Fruit fly (Drosophila melanogaster) whole organism, embryonic: Measurements from ENCODE around the gene Ns4.
A peak's percentile ranks its signal among the peaks of the same experiment; 100 is the strongest.

ENCODE experiments used
- Bdp1 ChIP-seq: fragments of 200-800 bp; sonication (Bioruptor generic); optimal IDR thresholded peaks from 3 replicates; lab custom pipeline; 2016; ENCODE audit warnings: missing biosample characterization, missing genetic modification characterization
- CG10147 ChIP-seq: fragments of 200-800 bp; sonication (Bioruptor generic); optimal IDR thresholded peaks from 2 replicates; lab custom pipeline; 2019; ENCODE audit warnings: missing biosample characterization, mild to moderate bottlenecking, missing genetic modification characterization, moderate library complexity
- CG11456 ChIP-seq: fragments of 200-800 bp; sonication (Bioruptor generic); IDR thresholded peaks from 3 replicates; pipeline ENCODE4 v1.3.6; 2022; ENCODE audit warnings: missing biosample characterization, missing genetic modification characterization
- CG11723 ChIP-seq: fragments of 200-800 bp; sonication (Bioruptor generic); optimal IDR thresholded peaks from 2 replicates; lab custom pipeline; 2017; ENCODE audit warnings: missing biosample characterization, mild to moderate bottlenecking, missing genetic modification characterization
- CG12104 ChIP-seq: fragments of 200-800 bp; sonication (Bioruptor generic); optimal IDR thresholded peaks from 3 replicates; lab custom pipeline; 2016; ENCODE audit warnings: missing biosample characterization, missing genetic modification characterization
- CG12744 ChIP-seq: fragments of 200-800 bp; sonication (Bioruptor generic); optimal IDR thresholded peaks from 2 replicates; lab custom pipeline; 2016; ENCODE audit warnings: missing biosample characterization, missing genetic modification characterization
- CG12942 ChIP-seq: fragments of 200-800 bp; sonication (Bioruptor generic); optimal IDR thresholded peaks from 3 replicates; lab custom pipeline; 2016; ENCODE audit warnings: missing biosample characterization, missing genetic modification characterization
- CG14014 ChIP-seq: fragments of 200-800 bp; sonication (Bioruptor generic); IDR thresholded peaks from 2 replicates; pipeline ENCODE4 v1.3.6; 2022; ENCODE audit warnings: missing biosample characterization, missing genetic modification characterization
- CG14441 ChIP-seq: fragments of 200-800 bp; sonication (Bioruptor generic); IDR thresholded peaks from 2 replicates; pipeline ENCODE4 v1.3.6; 2022; ENCODE audit warnings: missing biosample characterization, missing genetic modification characterization
- CG17186 ChIP-seq: fragments of 200-800 bp; sonication (Bioruptor generic); optimal IDR thresholded peaks from 3 replicates; lab custom pipeline; 2017; ENCODE audit warnings: missing biosample characterization, missing genetic modification reagents, missing genetic modification characterization
- CG17912 ChIP-seq: fragments of 200-800 bp; sonication (Bioruptor generic); optimal IDR thresholded peaks from 2 replicates; lab custom pipeline; 2018; ENCODE audit warnings: missing biosample characterization, mild to moderate bottlenecking, missing genetic modification characterization
- CG30403 ChIP-seq: fragments of 200-800 bp; sonication (Bioruptor generic); optimal IDR thresholded peaks from 3 replicates; lab custom pipeline; 2016; ENCODE audit warnings: missing biosample characterization, missing genetic modification characterization
- CG31388 ChIP-seq: fragments of 200-800 bp; sonication (Bioruptor generic); optimal IDR thresholded peaks from 2 replicates; lab custom pipeline; 2016; ENCODE audit warnings: missing biosample characterization, missing genetic modification characterization
- CG34422 ChIP-seq: fragments of 200-800 bp; sonication (Bioruptor generic); IDR thresholded peaks from 3 replicates; pipeline ENCODE4 v1.3.6; 2022; ENCODE audit warnings: missing biosample characterization, missing genetic modification characterization
- CG42726 ChIP-seq: fragments of 200-800 bp; sonication (Bioruptor generic); IDR thresholded peaks from 2 replicates; pipeline ENCODE4 v1.3.6; 2022; ENCODE audit warnings: missing biosample characterization, missing genetic modification characterization; ENCODE audit not compliant: partially characterized antibody
- CG4730 ChIP-seq: fragments of 200-800 bp; sonication (Bioruptor generic); IDR thresholded peaks from 2 replicates; pipeline ENCODE4 v1.3.6; 2022; ENCODE audit warnings: missing biosample characterization, missing genetic modification characterization
- CG6175 ChIP-seq: fragments of 200-800 bp; sonication (Bioruptor generic); IDR thresholded peaks from 3 replicates; pipeline ENCODE4 v1.3.6; 2022; ENCODE audit warnings: missing biosample characterization, missing genetic modification characterization
- CG6765 ChIP-seq: fragments of 200-800 bp; sonication (Bioruptor generic); optimal IDR thresholded peaks from 3 replicates; lab custom pipeline; 2017; ENCODE audit warnings: missing biosample characterization, mild to moderate bottlenecking, missing genetic modification characterization
- CG7839 ChIP-seq: fragments of 200-800 bp; sonication (Bioruptor generic); optimal IDR thresholded peaks from 3 replicates; lab custom pipeline; 2018; ENCODE audit warnings: missing biosample characterization, mild to moderate bottlenecking, missing genetic modification characterization, moderate library complexity
- CG8359 ChIP-seq: fragments of 200-800 bp; sonication (Bioruptor generic); optimal IDR thresholded peaks from 2 replicates; lab custom pipeline; 2017; ENCODE audit warnings: missing biosample characterization, mild to moderate bottlenecking, missing genetic modification characterization, borderline replicate concordance
- CoRest ChIP-seq: fragments of 200-800 bp; sonication (Bioruptor generic); optimal IDR thresholded peaks from 3 replicates; lab custom pipeline; 2018; ENCODE audit warnings: missing biosample characterization, mild to moderate bottlenecking, missing genetic modification characterization, moderate library complexity
- D19B ChIP-seq: fragments of 200-800 bp; sonication (Bioruptor generic); optimal IDR thresholded peaks from 2 replicates; lab custom pipeline; 2017; ENCODE audit warnings: missing biosample characterization, mild to moderate bottlenecking, missing genetic modification characterization
- Dad ChIP-seq: fragments of 200-800 bp; sonication (Bioruptor generic); optimal IDR thresholded peaks from 3 replicates; lab custom pipeline; 2016; ENCODE audit warnings: missing biosample characterization, missing genetic modification characterization
- Dip2 ChIP-seq: fragments of 200-800 bp; sonication (Bioruptor generic); IDR thresholded peaks from 2 replicates; pipeline ENCODE4 v1.3.6; 2022; ENCODE audit warnings: missing biosample characterization, missing genetic modification characterization
- Dll ChIP-seq: fragments of 200-800 bp; sonication (Bioruptor generic); IDR thresholded peaks from 4 replicates; pipeline ENCODE4 v1.3.6; 2022; ENCODE audit warnings: missing biosample characterization, missing genetic modification characterization; ENCODE audit not compliant: partially characterized antibody
- Ets65A ChIP-seq: fragments of 200-800 bp; sonication (Bioruptor generic); peaks from one replicate; lab custom pipeline; 2016; ENCODE audit warnings: missing biosample characterization, missing genetic modification characterization
- Hsf ChIP-seq: fragments of 200-800 bp; sonication (Bioruptor generic); optimal IDR thresholded peaks from 3 replicates; lab custom pipeline; 2016; ENCODE audit warnings: missing biosample characterization, missing genetic modification characterization
- MBD-R2 ChIP-seq: fragments of 200-800 bp; sonication (Bioruptor generic); IDR thresholded peaks from 2 replicates; pipeline ENCODE4 v1.3.6; 2022; ENCODE audit warnings: missing biosample characterization, missing genetic modification characterization
- Mrtf ChIP-seq: fragments of 200-800 bp; sonication (Bioruptor generic); IDR thresholded peaks from 3 replicates; pipeline ENCODE4 v1.3.6; 2022; ENCODE audit warnings: missing biosample characterization, missing genetic modification characterization
- Tbp ChIP-seq: fragments of >200 bp; optimal IDR thresholded peaks from 2 replicates; lab custom pipeline; 2018; ENCODE audit warnings: missing biosample characterization, missing genetic modification characterization
- amos ChIP-seq: fragments of 200-800 bp; sonication (Bioruptor generic); IDR thresholded peaks from 2 replicates; pipeline ENCODE4 v1.3.6; 2022; ENCODE audit warnings: missing biosample characterization, missing genetic modification characterization; ENCODE audit not compliant: partially characterized antibody
- bigmax ChIP-seq: fragments of 200-800 bp; sonication (Bioruptor generic); optimal IDR thresholded peaks from 2 replicates; lab custom pipeline; 2018; ENCODE audit warnings: missing biosample characterization, mild to moderate bottlenecking, missing genetic modification characterization
- corto ChIP-seq: fragments of 200-800 bp; sonication (Bioruptor generic); optimal IDR thresholded peaks from 2 replicates; lab custom pipeline; 2016; ENCODE audit warnings: missing biosample characterization, mild to moderate bottlenecking, missing genetic modification characterization, moderate library complexity
- dmrt99B ChIP-seq: fragments of 200-800 bp; sonication (Bioruptor generic); optimal IDR thresholded peaks from 2 replicates; lab custom pipeline; 2018; ENCODE audit warnings: missing biosample characterization, mild to moderate bottlenecking, missing genetic modification characterization, moderate library complexity
- dysf ChIP-seq: fragments of 200-800 bp; sonication (Bioruptor generic); IDR thresholded peaks from 3 replicates; pipeline ENCODE4 v1.3.6; 2022; ENCODE audit warnings: missing biosample characterization, missing genetic modification characterization
- gcm ChIP-seq: fragments of 200-800 bp; sonication (Bioruptor generic); optimal IDR thresholded peaks from 2 replicates; lab custom pipeline; 2019; ENCODE audit warnings: missing biosample characterization, mild to moderate bottlenecking, missing genetic modification characterization, moderate library complexity
- jigr1 ChIP-seq: fragments of 200-800 bp; sonication (Bioruptor generic); IDR thresholded peaks from 3 replicates; pipeline ENCODE4 v1.3.6; 2022; ENCODE audit warnings: missing biosample characterization, missing genetic modification characterization
- kni ChIP-seq: fragments of 200-800 bp; sonication (Bioruptor generic); optimal IDR thresholded peaks from 3 replicates; lab custom pipeline; 2017; ENCODE audit warnings: mild to moderate bottlenecking, missing biosample characterization, missing genetic modification reagents, missing genetic modification characterization
- phol ChIP-seq: fragments of 200-800 bp; sonication (Bioruptor generic); optimal IDR thresholded peaks from 3 replicates; lab custom pipeline; 2018; ENCODE audit warnings: missing biosample characterization, mild to moderate bottlenecking, missing genetic modification characterization, moderate library complexity
- pnt ChIP-seq: fragments of 200-800 bp; sonication (Bioruptor generic); optimal IDR thresholded peaks from 3 replicates; lab custom pipeline; 2016; ENCODE audit warnings: missing biosample characterization, missing genetic modification characterization
- prd ChIP-seq, 3 experiments: fragments of >200 bp in 2 of 3; fragments of 200-800 bp in 1 of 3; sonication (Bioruptor generic) in 1 of 3; optimal IDR thresholded peaks in 2 of 3; IDR thresholded peaks in 1 of 3; 2 replicates in 2 of 3; 3 replicates in 1 of 3; pipeline versions ENCODE4 v1.3.6 to Lab custom; 2017 to 2022; ENCODE audit warnings: missing biosample characterization in 1 of 3, missing genetic modification characterization in 1 of 3
- run ChIP-seq: fragments of 200-800 bp; sonication (Bioruptor generic); optimal IDR thresholded peaks from 3 replicates; lab custom pipeline; 2018; ENCODE audit warnings: missing biosample characterization, mild to moderate bottlenecking, missing genetic modification characterization
- salm ChIP-seq: fragments of 200-800 bp; sonication (Bioruptor generic); optimal IDR thresholded peaks from 2 replicates; lab custom pipeline; 2018; ENCODE audit warnings: missing biosample characterization, mild to moderate bottlenecking, missing genetic modification characterization
- slou ChIP-seq: fragments of 200-800 bp; sonication (Bioruptor generic); optimal IDR thresholded peaks from 3 replicates; lab custom pipeline; 2016; ENCODE audit warnings: missing biosample characterization, missing genetic modification characterization
- sob ChIP-seq: fragments of 200-800 bp; sonication (Bioruptor generic); IDR thresholded peaks from 2 replicates; pipeline ENCODE4 v1.3.6; 2022; ENCODE audit warnings: missing biosample characterization, missing genetic modification characterization
- sqz ChIP-seq: fragments of 200-800 bp; sonication (Bioruptor generic); optimal IDR thresholded peaks from 3 replicates; lab custom pipeline; 2018; ENCODE audit warnings: missing biosample characterization, mild to moderate bottlenecking, missing genetic modification characterization
- tgo ChIP-seq: fragments of 200-800 bp; sonication (Bioruptor generic); IDR thresholded peaks from 3 replicates; pipeline ENCODE4 v1.3.6; 2022; ENCODE audit warnings: missing biosample characterization, missing genetic modification characterization
- tll ChIP-seq, 2 experiments: fragments of 200-800 bp in 1 of 2; fragments of >200 bp in 1 of 2; sonication (Bioruptor generic) in 1 of 2; optimal IDR thresholded peaks; 2 replicates each; lab custom pipeline; 2017 to 2019; ENCODE audit warnings: missing biosample characterization in 2 of 2, missing genetic modification characterization in 2 of 2, mild to moderate bottlenecking in 1 of 2, moderate library complexity in 1 of 2
- zfh2 ChIP-seq: fragments of 200-800 bp; sonication (Bioruptor generic); optimal IDR thresholded peaks from 2 replicates; lab custom pipeline; 2016; ENCODE audit warnings: missing biosample characterization, missing genetic modification characterization

Gene Ns4

dm6 chr2L:20734066-20734686, 18.1 kb upstream of the Ns4 start, which contains the start of gene TM9SF2 (continued):
- 0 out of 2 replicates have a peak, but pooled peaks have one; percentile 38 for TF ChIP-seq sob (GFP tag; lab: Robert Waterston, UW)
- TF ChIP-seq run (tag; lab: Kevin White, UChicago), result no peak
- no peak for TF ChIP-seq CG42726 (GFP tag; lab: Robert Waterston, UW)
- 0 out of 3 replicates have a peak, but pooled peaks have one; percentile 22 for TF ChIP-seq dysf (GFP tag; lab: Robert Waterston, UW)
- TF ChIP-seq tgo, result no peak
- TF ChIP-seq CG14441 (GFP tag; lab: Robert Waterston, UW), result no peak
- no peak for TF ChIP-seq Dad (GFP tag; lab: Kevin White, UChicago)
- TF ChIP-seq CG14014 (GFP tag; lab: Robert Waterston, UW), result peak; percentile 22; the same call in 1 of the 2 replicates
- peak; percentile 73 for TF ChIP-seq MBD-R2 (GFP tag; lab: Robert Waterston, UW)
- TF ChIP-seq Mrtf (GFP tag; lab: Robert Waterston, UW), result no peak
- no peak for TF ChIP-seq CG6175 (GFP tag; lab: Robert Waterston, UW)
- no peak for TF ChIP-seq gcm (GFP tag; lab: Kevin White, UChicago)
- TF ChIP-seq CG34422 (GFP tag; lab: Robert Waterston, UW), result 0 out of 3 replicates have a peak, but pooled peaks have one; percentile 35
- TF ChIP-seq phol (tag; lab: Kevin White, UChicago), result peak; percentile 45
- no peak for TF ChIP-seq D19B (GFP tag; lab: Kevin White, UChicago)
- no peak for TF ChIP-seq CG10147 (GFP tag; lab: Kevin White, UChicago)
- TF ChIP-seq Ets65A, result peak; percentile 91
- TF ChIP-seq slou (GFP tag; lab: Kevin White, UChicago), result no peak
- no peak for TF ChIP-seq CG17912
- 0 out of 2 replicates have a peak, but pooled peaks have one; percentile 39 for TF ChIP-seq CG4730 (GFP tag; lab: Robert Waterston, UW)
- TF ChIP-seq salm, result no peak
- TF ChIP-seq tll (GFP tag; optimal IDR thresholded peaks at IDR 0.05; lab: Kevin White, UChicago), result no peak
- TF ChIP-seq CG6765 (GFP tag; lab: Kevin White, UChicago), result no peak
- no peak for TF ChIP-seq jigr1 (GFP tag; lab: Robert Waterston, UW)
- no peak for TF ChIP-seq CG8359 (GFP tag; lab: Kevin White, UChicago)
- TF ChIP-seq bigmax (GFP tag; lab: Kevin White, UChicago), result no peak
- no peak for TF ChIP-seq sqz
- TF ChIP-seq CoRest, result peak; percentile 60
- no peak for TF ChIP-seq Dll (GFP tag; lab: Robert Waterston, UW)
- no peak for TF ChIP-seq Tbp (GFP tag; lab: Kevin White, UChicago)
- TF ChIP-seq CG12942, result no peak
- no peak for TF ChIP-seq CG12744 (GFP tag; lab: Kevin White, UChicago)
- no peak for TF ChIP-seq dmrt99B (tag; lab: Kevin White, UChicago)
- no peak for TF ChIP-seq CG7839
- no peak for TF ChIP-seq prd (optimal IDR thresholded peaks at IDR 0.05; lab: Kevin White, UChicago)
- TF ChIP-seq prd (GFP tag; IDR thresholded peaks at IDR 0.05; lab: Robert Waterston, UW), result peak; percentile 32; the same call in 2 of the 3 replicates
- no peak for TF ChIP-seq corto
- TF ChIP-seq CG17186, result peak; percentile 36
- no peak for TF ChIP-seq CG11723 (GFP tag; lab: Kevin White, UChicago)
- TF ChIP-seq CG31388 (GFP tag; lab: Kevin White, UChicago), result no peak
- TF ChIP-seq pnt, result no peak
- no peak for TF ChIP-seq CG12104 (GFP tag; lab: Kevin White, UChicago)
- no peak; the same call in 2 of the 3 replicates for TF ChIP-seq CG11456 (GFP tag; lab: Robert Waterston, UW)
- no peak for TF ChIP-seq kni (GFP tag; lab: Kevin White, UChicago)
- TF ChIP-seq zfh2 (GFP tag; lab: Kevin White, UChicago), result peak; percentile 52
- TF ChIP-seq amos, result no peak
- TF ChIP-seq Dip2 (GFP tag; lab: Robert Waterston, UW), result no peak
- no peak for TF ChIP-seq Bdp1 (GFP tag; lab: Kevin White, UChicago)
- peak; percentile 45 for TF ChIP-seq CG30403
- peak; percentile 42 for TF ChIP-seq Hsf
